Fruit fly (Drosophila melanogaster) whole organism, embryonic: ENCODE results near the gene CG5381.

Experiments
- Adf1 ChIP-seq: fragments of 200-800 bp; sonication (Bioruptor generic); IDR thresholded peaks from 2 replicates; pipeline ENCODE4 v1.3.6; 2022; ENCODE audit warnings: missing biosample characterization, missing genetic modification characterization
- Aef1 ChIP-seq: fragments of 200-800 bp; sonication (Bioruptor generic); IDR thresholded peaks from 3 replicates; pipeline ENCODE4 v1.3.6; 2022; ENCODE audit warnings: missing biosample characterization, missing genetic modification characterization
- Asciz ChIP-seq: fragments of 200-800 bp; sonication (Bioruptor generic); optimal IDR thresholded peaks from 2 replicates; lab custom pipeline; 2017; ENCODE audit warnings: missing biosample characterization, mild to moderate bottlenecking, missing genetic modification characterization, missing genetic modification reagents
- Atf-2 ChIP-seq: fragments of 200-800 bp; sonication (Bioruptor generic); optimal IDR thresholded peaks from 2 replicates; lab custom pipeline; 2016; ENCODE audit warnings: missing biosample characterization, missing genetic modification characterization
- BEAF-32 ChIP-seq: fragments of 200-800 bp; sonication (Bioruptor generic); optimal IDR thresholded peaks from 3 replicates; lab custom pipeline; 2017; ENCODE audit warnings: missing biosample characterization, missing genetic modification characterization, mild to moderate bottlenecking, moderate library complexity, missing genetic modification reagents
- Bgb ChIP-seq: fragments of 200-800 bp; sonication (Bioruptor generic); IDR thresholded peaks from 2 replicates; pipeline ENCODE4 v1.3.6; 2022; ENCODE audit warnings: missing biosample characterization, missing genetic modification characterization; ENCODE audit not compliant: partially characterized antibody
- CG10321 ChIP-seq: fragments of 200-800 bp; sonication (Bioruptor generic); IDR thresholded peaks from 2 replicates; pipeline ENCODE4 v1.3.6; 2022; ENCODE audit warnings: missing biosample characterization, missing genetic modification characterization
- CG10366 ChIP-seq: fragments of 200-800 bp; sonication (Bioruptor generic); IDR thresholded peaks from 2 replicates; pipeline ENCODE4 v1.3.6; 2022; ENCODE audit warnings: missing biosample characterization, missing genetic modification characterization
- CG10959 ChIP-seq: fragments of 200-800 bp; sonication (Bioruptor generic); IDR thresholded peaks from 2 replicates; pipeline ENCODE4 v1.3.6; 2022; ENCODE audit warnings: missing biosample characterization, missing genetic modification characterization
- CG11093 ChIP-seq: fragments of 200-800 bp; sonication (Bioruptor generic); IDR thresholded peaks from 3 replicates; pipeline ENCODE4 v1.3.6; 2022; ENCODE audit warnings: missing biosample characterization, missing genetic modification characterization
- CG11696 ChIP-seq: fragments of 200-800 bp; sonication (Bioruptor generic); IDR thresholded peaks from 2 replicates; pipeline ENCODE4 v1.3.6; 2022; ENCODE audit warnings: missing biosample characterization, missing genetic modification characterization
- CG12942 ChIP-seq: fragments of 200-800 bp; sonication (Bioruptor generic); optimal IDR thresholded peaks from 3 replicates; lab custom pipeline; 2016; ENCODE audit warnings: missing biosample characterization, missing genetic modification characterization
- CG14441 ChIP-seq: fragments of 200-800 bp; sonication (Bioruptor generic); IDR thresholded peaks from 2 replicates; pipeline ENCODE4 v1.3.6; 2022; ENCODE audit warnings: missing biosample characterization, missing genetic modification characterization
- CG14710 ChIP-seq: fragments of 200-800 bp; sonication (Bioruptor generic); optimal IDR thresholded peaks from 3 replicates; lab custom pipeline; 2019; ENCODE audit warnings: missing biosample characterization, mild to moderate bottlenecking, missing genetic modification characterization, moderate library complexity
- CG15073 ChIP-seq: fragments of 200-800 bp; sonication (Bioruptor generic); optimal IDR thresholded peaks from 2 replicates; lab custom pipeline; 2016; ENCODE audit warnings: missing biosample characterization, missing genetic modification characterization
- CG17359 ChIP-seq: fragments of 200-800 bp; sonication (Bioruptor generic); optimal IDR thresholded peaks from 3 replicates; lab custom pipeline; 2018; ENCODE audit warnings: missing biosample characterization, mild to moderate bottlenecking, missing genetic modification characterization, moderate library complexity
- CG17829 ChIP-seq: fragments of 200-800 bp; optimal IDR thresholded peaks from 2 replicates; lab custom pipeline; 2019; ENCODE audit warnings: missing biosample characterization, mild to moderate bottlenecking, missing genetic modification characterization, moderate library complexity
- CG2116 ChIP-seq: fragments of 200-800 bp; sonication (Bioruptor generic); optimal IDR thresholded peaks from 3 replicates; lab custom pipeline; 2018; ENCODE audit warnings: missing biosample characterization, mild to moderate bottlenecking, missing genetic modification characterization
- CG2875 ChIP-seq: fragments of 200-800 bp; sonication (Bioruptor generic); optimal IDR thresholded peaks from 2 replicates; lab custom pipeline; 2017; ENCODE audit warnings: missing biosample characterization, mild to moderate bottlenecking, missing genetic modification characterization, missing genetic modification reagents
- CG3163 ChIP-seq: fragments of 200-800 bp; sonication (Bioruptor generic); optimal IDR thresholded peaks from 3 replicates; lab custom pipeline; 2016; ENCODE audit warnings: missing biosample characterization, missing genetic modification characterization
- CG33557 ChIP-seq: fragments of 200-800 bp; sonication (Bioruptor generic); optimal IDR thresholded peaks from 2 replicates; lab custom pipeline; 2019; ENCODE audit warnings: missing biosample characterization, mild to moderate bottlenecking, missing genetic modification characterization, moderate library complexity
- CG8924 ChIP-seq: fragments of 200-800 bp; optimal IDR thresholded peaks from 3 replicates; lab custom pipeline; 2019; ENCODE audit warnings: missing biosample characterization, mild to moderate bottlenecking, missing genetic modification characterization, moderate library complexity
- CG9609 ChIP-seq: fragments of 200-800 bp; sonication (Bioruptor generic); optimal IDR thresholded peaks from 3 replicates; lab custom pipeline; 2016; ENCODE audit warnings: missing biosample characterization, missing genetic modification characterization
- Dip3 ChIP-seq: fragments of 200-800 bp; sonication (Bioruptor generic); optimal IDR thresholded peaks from 3 replicates; lab custom pipeline; 2016; ENCODE audit warnings: missing biosample characterization, missing genetic modification characterization
- E2f1 ChIP-seq: fragments of 200-800 bp; sonication (Bioruptor generic); IDR thresholded peaks from 2 replicates; pipeline ENCODE4 v1.3.6; 2022; ENCODE audit warnings: missing biosample characterization, missing genetic modification characterization
- Fer3 ChIP-seq: fragments of 200-800 bp; sonication (Bioruptor generic); optimal IDR thresholded peaks from 2 replicates; lab custom pipeline; 2018; ENCODE audit warnings: missing biosample characterization, mild to moderate bottlenecking, missing genetic modification characterization, moderate library complexity
- MBD-R2 ChIP-seq: fragments of 200-800 bp; sonication (Bioruptor generic); IDR thresholded peaks from 2 replicates; pipeline ENCODE4 v1.3.6; 2022; ENCODE audit warnings: missing biosample characterization, missing genetic modification characterization
- MESR4 ChIP-seq: fragments of 200-800 bp; sonication (Bioruptor generic); optimal IDR thresholded peaks from 2 replicates; lab custom pipeline; 2018; ENCODE audit warnings: missing biosample characterization, mild to moderate bottlenecking, missing genetic modification characterization, moderate library complexity
- Rx ChIP-seq: fragments of 200-800 bp; sonication (Bioruptor generic); IDR thresholded peaks from 2 replicates; pipeline ENCODE4 v1.3.6; 2022; ENCODE audit warnings: missing biosample characterization, missing genetic modification characterization
- Stat92E ChIP-seq, 3 experiments: fragments of >200 bp in 2 of 3; fragments of 200-800 bp in 1 of 3; sonication (Bioruptor generic) in 1 of 3; optimal IDR thresholded peaks; 2 replicates each; lab custom pipeline; 2017 to 2019; ENCODE audit warnings: missing biosample characterization in 3 of 3, missing genetic modification characterization in 3 of 3, mild to moderate bottlenecking in 1 of 3, moderate library complexity in 1 of 3
- Tbp ChIP-seq: fragments of >200 bp; optimal IDR thresholded peaks from 2 replicates; lab custom pipeline; 2018; ENCODE audit warnings: missing biosample characterization, missing genetic modification characterization
- ash1 ChIP-seq: fragments of 200-800 bp; sonication (Bioruptor generic); optimal IDR thresholded peaks from 2 replicates; lab custom pipeline; 2018; ENCODE audit warnings: missing biosample characterization, mild to moderate bottlenecking, missing genetic modification characterization
- az2 ChIP-seq: fragments of 200-800 bp; sonication (Bioruptor generic); optimal IDR thresholded peaks from 3 replicates; lab custom pipeline; 2016; ENCODE audit warnings: missing biosample characterization, missing genetic modification characterization
- disco-r ChIP-seq: fragments of 200-800 bp; sonication (Bioruptor generic); optimal IDR thresholded peaks from 2 replicates; lab custom pipeline; 2016; ENCODE audit warnings: missing biosample characterization, missing genetic modification characterization
- dmrt11E ChIP-seq: fragments of 200-800 bp; sonication (Bioruptor generic); optimal IDR thresholded peaks from 3 replicates; lab custom pipeline; 2018; ENCODE audit warnings: missing biosample characterization, mild to moderate bottlenecking, missing genetic modification characterization, moderate library complexity
- dysf ChIP-seq: fragments of 200-800 bp; sonication (Bioruptor generic); IDR thresholded peaks from 3 replicates; pipeline ENCODE4 v1.3.6; 2022; ENCODE audit warnings: missing biosample characterization, missing genetic modification characterization
- emc ChIP-seq: fragments of 200-800 bp; sonication (Bioruptor generic); optimal IDR thresholded peaks from 2 replicates; lab custom pipeline; 2016; ENCODE audit warnings: missing biosample characterization, missing genetic modification characterization
- fd3F ChIP-seq: fragments of 200-800 bp; sonication (Bioruptor generic); optimal IDR thresholded peaks from 2 replicates; lab custom pipeline; 2018; ENCODE audit warnings: missing biosample characterization, mild to moderate bottlenecking, missing genetic modification characterization, moderate library complexity
- grau ChIP-seq: fragments of 200-800 bp; optimal IDR thresholded peaks from 3 replicates; lab custom pipeline; 2019; ENCODE audit warnings: missing biosample characterization, mild to moderate bottlenecking, missing genetic modification characterization, moderate library complexity
- hbn ChIP-seq: fragments of 200-800 bp; sonication (Bioruptor generic); IDR thresholded peaks from 2 replicates; pipeline ENCODE4 v1.3.6; 2022; ENCODE audit warnings: missing biosample characterization, missing genetic modification characterization; ENCODE audit not compliant: partially characterized antibody
- jing ChIP-seq: fragments of 200-800 bp; sonication (Bioruptor generic); optimal IDR thresholded peaks from 2 replicates; lab custom pipeline; 2018; ENCODE audit warnings: missing biosample characterization, mild to moderate bottlenecking, missing genetic modification characterization
- pan ChIP-seq, 4 experiments: fragments of >200 bp in 3 of 4; fragments of 200-800 bp in 1 of 4; sonication (Bioruptor generic) in 1 of 4; optimal IDR thresholded peaks in 3 of 4; IDR thresholded peaks in 1 of 4; 2 replicates each; pipeline versions ENCODE4 v1.3.6 to Lab custom; 2017 to 2022; ENCODE audit warnings: missing biosample characterization in 2 of 4, missing genetic modification characterization in 2 of 4, mixed read lengths in 1 of 4
- ranshi ChIP-seq: fragments of 200-800 bp; sonication (Bioruptor generic); IDR thresholded peaks from 2 replicates; pipeline ENCODE4 v1.3.6; 2022; ENCODE audit warnings: missing biosample characterization, missing genetic modification characterization
- run ChIP-seq: fragments of 200-800 bp; sonication (Bioruptor generic); optimal IDR thresholded peaks from 3 replicates; lab custom pipeline; 2018; ENCODE audit warnings: missing biosample characterization, mild to moderate bottlenecking, missing genetic modification characterization
- sc ChIP-seq, 3 experiments: fragments of >200 bp in 2 of 3; fragments of 200-800 bp in 1 of 3; sonication (Bioruptor generic) in 1 of 3; optimal IDR thresholded peaks; 2 replicates in 2 of 3; 3 replicates in 1 of 3; lab custom pipeline; 2017; ENCODE audit warnings: mild to moderate bottlenecking in 1 of 3, missing biosample characterization in 1 of 3, missing genetic modification characterization in 1 of 3, missing genetic modification reagents in 1 of 3
- trh ChIP-seq: fragments of 200-800 bp; sonication (Bioruptor generic); optimal IDR thresholded peaks from 2 replicates; lab custom pipeline; 2016; ENCODE audit warnings: missing biosample characterization, missing genetic modification characterization
- vfl ChIP-seq: fragments of 200-800 bp; sonication (Bioruptor generic); optimal IDR thresholded peaks from 2 replicates; lab custom pipeline; 2016; ENCODE audit warnings: missing biosample characterization, missing genetic modification characterization
- vnd ChIP-seq: fragments of 200-800 bp; sonication (Bioruptor generic); IDR thresholded peaks from 3 replicates; pipeline ENCODE4 v1.3.6; 2022; ENCODE audit warnings: missing biosample characterization, missing genetic modification characterization; ENCODE audit not compliant: partially characterized antibody
- vvl ChIP-seq: fragments of 200-800 bp; sonication (Bioruptor generic); IDR thresholded peaks from 2 replicates; pipeline ENCODE4 v1.3.6; 2022; ENCODE audit warnings: missing biosample characterization, missing genetic modification characterization

CG5381 gene

dm6 chr2L:10299810-10300147 is 23.1 kb downstream of the CG5381 start, which contains the start of gene CYLD (continued):
- TF ChIP-seq Atf-2 (GFP tag; lab: Kevin White, UChicago) (no peak), E2f1 (GFP tag; lab: Robert Waterston, UW) (peak; percentile 51; the same call in 1 of the 2 replicates), Rx (GFP tag; lab: Robert Waterston, UW) (no peak), disco-r (GFP tag; lab: Kevin White, UChicago) (no peak), Asciz (peak; percentile 46), CG2116 (GFP tag; lab: Kevin White, UChicago) (peak; percentile 67), Aef1 (GFP tag; lab: Robert Waterston, UW) (no peak; the same call in 2 of the 3 replicates), MBD-R2 (GFP tag; lab: Robert Waterston, UW) (peak; percentile 56), ranshi (GFP tag; lab: Robert Waterston, UW) (no peak; the same call in 1 of the 2 replicates), CG10366 (GFP tag; lab: Robert Waterston, UW) (peak; percentile 41; the same call in 1 of the 2 replicates), CG2875 (peak; percentile 41), CG14441 (GFP tag; lab: Robert Waterston, UW) (0 out of 2 replicates have a peak, but pooled peaks have one; percentile 39), CG8924 (peak; percentile 83), Dip3 (no peak), az2 (GFP tag; lab: Kevin White, UChicago) (peak; percentile 77), CG12942 (GFP tag; lab: Kevin White, UChicago) (peak; percentile 60), CG15073 (no peak), trh (GFP tag; lab: Kevin White, UChicago) (no peak), CG11093 (GFP tag; lab: Robert Waterston, UW) (no peak), BEAF-32 (peak; percentile 15), emc (GFP tag; lab: Kevin White, UChicago) (no peak), sc (optimal IDR thresholded peaks at IDR 0.05; lab: Kevin White, UChicago) (no peak), sc (GFP tag; optimal IDR thresholded peaks at IDR 0.05; lab: Kevin White, UChicago) (peak; percentile 13), ash1 (no peak), CG3163 (no peak), CG14710 (peak; percentile 75), vnd (GFP tag; lab: Robert Waterston, UW) (no peak), Bgb (GFP tag; lab: Robert Waterston, UW) (no peak; the same call in 1 of the 2 replicates), pan (optimal IDR thresholded peaks at IDR 0.05; lab: Kevin White, UChicago) (no peak), pan (GFP tag; optimal IDR thresholded peaks at IDR 0.05 in 1 of 2, IDR thresholded peaks at IDR 0.05 in 1 of 2) (peak in 1 of 2 experiments; percentile 77), dmrt11E (tag; lab: Kevin White, UChicago) (peak; percentile 76), vvl (GFP tag; lab: Robert Waterston, UW) (peak; percentile 87), CG11696 (GFP tag; lab: Robert Waterston, UW) (peak; percentile 40; the same call in 1 of the 2 replicates), CG9609 (GFP tag; lab: Kevin White, UChicago) (no peak), run (no peak), grau (tag; lab: Kevin White, UChicago) (peak; percentile 78), Tbp (no peak), jing (GFP tag; lab: Kevin White, UChicago) (no peak), CG17829 (tag; lab: Kevin White, UChicago) (peak; percentile 85), CG33557 (GFP tag; lab: Kevin White, UChicago) (peak; percentile 6), Adf1 (GFP tag; lab: Robert Waterston, UW) (peak; percentile 40; the same call in 1 of the 2 replicates), MESR4 (GFP tag; lab: Kevin White, UChicago) (peak; percentile 26), vfl (GFP tag; lab: Kevin White, UChicago) (no peak), Stat92E (GFP tag; optimal IDR thresholded peaks at IDR 0.05; lab: Kevin White, UChicago) (no peak), hbn (GFP tag; lab: Robert Waterston, UW) (no peak), fd3F (GFP tag; lab: Kevin White, UChicago) (peak; percentile 51), CG17359 (tag; lab: Kevin White, UChicago) (peak; percentile 77), CG10321 (GFP tag; lab: Robert Waterston, UW) (no peak), dysf (GFP tag; lab: Robert Waterston, UW) (peak; percentile 62; the same call in 1 of the 3 replicates), Fer3 (tag; lab: Kevin White, UChicago) (peak; percentile 75), CG10959 (GFP tag; lab: Robert Waterston, UW) (no peak)
